Fruit fly (Drosophila melanogaster): ENCODE results near the gene Lgr4.

Lgr4 gene

dm6 chrX:13154783-13155182 lies 34.2 kb downstream of the Lgr4 start, which contains the start of the genes CG4318 and CG4332 (continued):
- no peak for TF ChIP-seq Hr3 (GFP tag; optimal IDR thresholded peaks at IDR 0.05)
- TF ChIP-seq tna (GFP tag; IDR thresholded peaks at IDR 0.05; ENCODE audit: partially characterized antibody) = peak; percentile 82
- no peak for TF ChIP-seq so (GFP tag; IDR thresholded peaks at IDR 0.05)
- TF ChIP-seq HHEX (GFP tag; optimal IDR thresholded peaks at IDR 0.05) = no peak
- TF ChIP-seq esg (GFP tag; conservative IDR thresholded peaks at IDR 0.05) = no peak
- no peak for TF ChIP-seq wdn (GFP tag; IDR thresholded peaks at IDR 0.05)
- TF ChIP-seq CG11247 (GFP tag; IDR thresholded peaks at IDR 0.05) = no peak
- TF ChIP-seq CG7928 (GFP tag; optimal IDR thresholded peaks at IDR 0.05) = peak; percentile 59
- TF ChIP-seq HmgZ (tag; optimal IDR thresholded peaks at IDR 0.05) = peak; percentile 21
- TF ChIP-seq CG13123 (GFP tag; optimal IDR thresholded peaks at IDR 0.05) = no peak
- TF ChIP-seq HLHmδ (GFP tag; optimal IDR thresholded peaks at IDR 0.05) = no peak
- no peak for TF ChIP-seq HLH54F (GFP tag; optimal IDR thresholded peaks at IDR 0.05)
- TF ChIP-seq CG42726 (GFP tag; IDR thresholded peaks at IDR 0.05; ENCODE audit: partially characterized antibody) = peak; percentile 84
- TF ChIP-seq Scr (GFP tag; IDR thresholded peaks at IDR 0.05; ENCODE audit: partially characterized antibody) = peak; percentile 87
- TF ChIP-seq Bteb2 (GFP tag; optimal IDR thresholded peaks at IDR 0.05) = no peak
- no peak for TF ChIP-seq CG8359 (GFP tag; optimal IDR thresholded peaks at IDR 0.05; ENCODE audit: borderline replicate concordance)
- no peak for TF ChIP-seq Hr51 (GFP tag; optimal IDR thresholded peaks at IDR 0.05)

- TF ChIP-seq unc-4 (GFP tag; IDR thresholded peaks at IDR 0.05; ENCODE audit: partially characterized antibody) (no peak), Drgx (GFP tag; IDR thresholded peaks at IDR 0.05) (peak; percentile 24; the same call in 1 of the 2 replicates), CG11696 (GFP tag; IDR thresholded peaks at IDR 0.05) (no peak), nom (GFP tag; optimal IDR thresholded peaks at IDR 0.05) (peak; percentile 11)
Observed at dm6 chrX:13149083-13149482, 39.9 kb downstream of the Lgr4 start.

dm6 chrX:13145858-13146257 lies 43.1 kb downstream of the Lgr4 start:
- TF ChIP-seq tgo (GFP tag; IDR thresholded peaks at IDR 0.05) (0 out of 3 replicates have a peak, but pooled peaks have one; percentile 2), rib (GFP tag; IDR thresholded peaks at IDR 0.05) (no peak), Blimp-1 (GFP tag; optimal IDR thresholded peaks at IDR 0.05) (peak; percentile 87), CG12659 (GFP tag; optimal IDR thresholded peaks at IDR 0.05) (no peak), CG9215 (GFP tag; IDR thresholded peaks at IDR 0.05) (no peak)

dm6 chrX:13143100-13143499 lies 45.9 kb downstream of the Lgr4 start:
- TF ChIP-seq disco-r (GFP tag; optimal IDR thresholded peaks at IDR 0.05) (no peak), CG30403 (GFP tag; optimal IDR thresholded peaks at IDR 0.05) (peak; percentile 18), lola (GFP tag; optimal IDR thresholded peaks at IDR 0.05) (peak in 1 of 3 experiments; percentile 18), sisA (GFP tag; IDR thresholded peaks at IDR 0.05) (0 out of 2 replicates have a peak, but pooled peaks have one; percentile 40), Xbp1 (GFP tag; optimal IDR thresholded peaks at IDR 0.05) (peak; percentile 34), CG34422 (GFP tag; IDR thresholded peaks at IDR 0.05) (peak; percentile 37; the same call in 1 of the 3 replicates), CG12219 (GFP tag; optimal IDR thresholded peaks at IDR 0.05) (peak; percentile 29), Six4 (GFP tag; optimal IDR thresholded peaks at IDR 0.05) (peak; percentile 6), chinmo (GFP tag; IDR thresholded peaks at IDR 0.05; ENCODE audit: partially characterized antibody) (no peak), sob (GFP tag; IDR thresholded peaks at IDR 0.05) (peak; percentile 42; the same call in 1 of the 2 replicates), trem (tag; optimal IDR thresholded peaks at IDR 0.05) (no peak), run (tag; optimal IDR thresholded peaks at IDR 0.05) (peak; percentile 6), br (optimal IDR thresholded peaks at IDR 0.05) (no peak), bsh (GFP tag; optimal IDR thresholded peaks at IDR 0.05) (peak; percentile 47), Sox100B (GFP tag; optimal IDR thresholded peaks at IDR 0.05) (peak; percentile 45), Fer1 (GFP tag; optimal IDR thresholded peaks at IDR 0.05) (no peak), Oli (tag; optimal IDR thresholded peaks at IDR 0.05) (peak; percentile 59), Rx (GFP tag; IDR thresholded peaks at IDR 0.05) (peak; percentile 35; the same call in 1 of the 2 replicates), CG11695 (GFP tag; IDR thresholded peaks at IDR 0.05) (peak; percentile 52; the same call in 1 of the 3 replicates), CG7839 (tag; optimal IDR thresholded peaks at IDR 0.05) (peak; percentile 58), Abd-B (GFP tag; optimal IDR thresholded peaks at IDR 0.05) (peak; percentile 13)

Data from whole organism, embryonic.